Worm (Caenorhabditis elegans) whole organism, L2 larva: ENCODE results near the gene nhr-234.

Experiments used
- C34F6.9 ChIP-seq: fragments of 150-350 bp; optimal IDR thresholded peaks from 2 replicates; lab custom pipeline; 2014; ENCODE audit warnings: missing biosample characterization, missing genetic modification characterization
- F13H6.1 ChIP-seq: sonication (generic microtip); optimal IDR thresholded peaks from 2 replicates; lab custom pipeline; 2016; ENCODE audit warnings: missing genetic modification characterization, missing compliant biosample characterization
- R02D3.7 ChIP-seq: fragments of 150-350 bp; optimal IDR thresholded peaks from 2 replicates; lab custom pipeline; 2014; ENCODE audit warnings: missing biosample characterization, missing genetic modification characterization
- ZK546.5 ChIP-seq: sonication (generic microtip); optimal IDR thresholded peaks from 2 replicates; lab custom pipeline; 2017; ENCODE audit warnings: missing biosample characterization, missing genetic modification characterization
- alr-1 ChIP-seq: fragments of 150-350 bp; optimal IDR thresholded peaks from 2 replicates; lab custom pipeline; 2014; ENCODE audit warnings: missing biosample characterization, missing genetic modification characterization
- aly-2 ChIP-seq: fragments of 150-350 bp; optimal IDR thresholded peaks from 2 replicates; lab custom pipeline; 2014; ENCODE audit warnings: missing biosample characterization, missing genetic modification characterization
- blmp-1 ChIP-seq: sonication (generic microtip); optimal IDR thresholded peaks from 2 replicates; lab custom pipeline; 2017; ENCODE audit warnings: missing genetic modification characterization, mild to moderate bottlenecking, missing compliant biosample characterization, antibody characterized with exemption, moderate library complexity; ENCODE audit not compliant: insufficient read depth
- ceh-82 ChIP-seq: fragments of 150-350 bp; optimal IDR thresholded peaks from 2 replicates; lab custom pipeline; 2014; ENCODE audit warnings: missing biosample characterization, missing genetic modification characterization
- crh-2 ChIP-seq: sonication (generic microtip); optimal IDR thresholded peaks from 2 replicates; lab custom pipeline; 2017; ENCODE audit warnings: missing biosample characterization, missing genetic modification characterization
- egl-27 ChIP-seq: sonication (generic microtip); optimal IDR thresholded peaks from 3 replicates; lab custom pipeline; 2017; ENCODE audit warnings: missing biosample characterization, missing genetic modification reagents, missing genetic modification characterization
- elt-3 ChIP-seq: sonication (generic microtip); optimal IDR thresholded peaks from 2 replicates; lab custom pipeline; 2017; ENCODE audit warnings: missing biosample characterization, missing genetic modification characterization
- fos-1 ChIP-seq: fragments of 150-350 bp; optimal IDR thresholded peaks from 2 replicates; lab custom pipeline; 2014; ENCODE audit warnings: missing biosample characterization, missing genetic modification characterization
- gmeb-1 ChIP-seq: fragments of 150-350 bp; optimal IDR thresholded peaks from 2 replicates; lab custom pipeline; 2014; ENCODE audit warnings: missing biosample characterization, missing genetic modification characterization
- lin-11 ChIP-seq: fragments of 150-350 bp; sonication (generic microtip); optimal IDR thresholded peaks from 2 replicates; lab custom pipeline; 2014; ENCODE audit warnings: missing biosample characterization, missing genetic modification characterization, inconsistent platforms, mixed read lengths
- lin-39 ChIP-seq: fragments of 150-350 bp; optimal IDR thresholded peaks from 2 replicates; lab custom pipeline; 2014; ENCODE audit warnings: missing biosample characterization, missing genetic modification reagents, missing genetic modification characterization
- lsy-2 ChIP-seq, 2 experiments: fragments of 150-350 bp in 1 of 2; sonication (generic microtip) in 1 of 2; optimal IDR thresholded peaks; 2 replicates each; lab custom pipeline; 2014 to 2017; ENCODE audit warnings: missing biosample characterization in 2 of 2, missing genetic modification characterization in 2 of 2
- mab-5 ChIP-seq: fragments of 150-350 bp; optimal IDR thresholded peaks from 2 replicates; lab custom pipeline; 2014; ENCODE audit warnings: missing biosample characterization, missing genetic modification characterization
- mdl-1 ChIP-seq, 2 experiments: fragments of 150-350 bp in 1 of 2; sonication (generic microtip) in 1 of 2; optimal IDR thresholded peaks; 2 replicates each; lab custom pipeline; 2017; ENCODE audit warnings: missing biosample characterization in 2 of 2, missing genetic modification characterization in 2 of 2
- nhr-11 ChIP-seq: fragments of 150-350 bp; optimal IDR thresholded peaks from 2 replicates; lab custom pipeline; 2014; ENCODE audit warnings: missing biosample characterization, missing genetic modification characterization
- nhr-12 ChIP-seq: fragments of 150-350 bp; optimal IDR thresholded peaks from 2 replicates; lab custom pipeline; 2014; ENCODE audit warnings: missing biosample characterization, missing genetic modification characterization
- nhr-129 ChIP-seq: fragments of 150-350 bp; optimal IDR thresholded peaks from 2 replicates; lab custom pipeline; 2014; ENCODE audit warnings: missing biosample characterization, missing genetic modification characterization
- nhr-21 ChIP-seq: fragments of 150-350 bp; optimal IDR thresholded peaks from 2 replicates; lab custom pipeline; 2014; ENCODE audit warnings: missing biosample characterization, missing genetic modification characterization
- nhr-23 ChIP-seq: fragments of 150-350 bp; optimal IDR thresholded peaks from 2 replicates; lab custom pipeline; 2014; ENCODE audit warnings: missing biosample characterization, missing genetic modification reagents, missing genetic modification characterization
- nhr-237 ChIP-seq: fragments of 150-350 bp; optimal IDR thresholded peaks from 2 replicates; lab custom pipeline; 2014; ENCODE audit warnings: missing biosample characterization, missing genetic modification characterization
- nhr-25 ChIP-seq: fragments of 150-350 bp; sonication (generic microtip); optimal IDR thresholded peaks from 3 replicates; lab custom pipeline; 2014; ENCODE audit warnings: missing biosample characterization, missing genetic modification characterization
- peb-1 ChIP-seq: fragments of 150-350 bp; optimal IDR thresholded peaks from 2 replicates; lab custom pipeline; 2014; ENCODE audit warnings: missing biosample characterization, missing genetic modification characterization
- sem-4 ChIP-seq: fragments of 150-350 bp; optimal IDR thresholded peaks from 2 replicates; lab custom pipeline; 2014; ENCODE audit warnings: missing biosample characterization, missing genetic modification reagents, missing genetic modification characterization
- skn-1 ChIP-seq: sonication (generic microtip); optimal IDR thresholded peaks from 2 replicates; lab custom pipeline; 2017; ENCODE audit warnings: missing biosample characterization, missing genetic modification characterization
- sma-3 ChIP-seq: sonication (generic microtip); optimal IDR thresholded peaks from 2 replicates; lab custom pipeline; 2016; ENCODE audit warnings: missing genetic modification reagents, missing genetic modification characterization, missing compliant biosample characterization
- sma-9 ChIP-seq, 2 experiments: fragments of 150-350 bp in 1 of 2; sonication (generic microtip) in 1 of 2; optimal IDR thresholded peaks; 2 replicates each; lab custom pipeline; 2014 to 2016; ENCODE audit warnings: missing genetic modification characterization in 2 of 2, mild to moderate bottlenecking in 1 of 2, missing biosample characterization in 1 of 2, missing compliant biosample characterization in 1 of 2, missing genetic modification reagents in 1 of 2, moderate library complexity in 1 of 2
- snpc-4 ChIP-seq: fragments of 150-350 bp; optimal IDR thresholded peaks from 2 replicates; lab custom pipeline; 2014; ENCODE audit warnings: missing biosample characterization, missing genetic modification characterization
- unc-39 ChIP-seq: fragments of 150-350 bp; optimal IDR thresholded peaks from 2 replicates; lab custom pipeline; 2014; ENCODE audit warnings: missing biosample characterization, missing genetic modification characterization
- zag-1 ChIP-seq: fragments of 150-350 bp; optimal IDR thresholded peaks from 2 replicates; lab custom pipeline; 2014; ENCODE audit warnings: missing biosample characterization, missing genetic modification characterization
- ztf-11 ChIP-seq: sonication (generic microtip); optimal IDR thresholded peaks from 2 replicates; lab custom pipeline; 2017; ENCODE audit warnings: missing biosample characterization, missing genetic modification characterization
- ztf-4 ChIP-seq: fragments of 150-350 bp; optimal IDR thresholded peaks from 2 replicates; lab custom pipeline; 2014; ENCODE audit warnings: missing biosample characterization, missing genetic modification characterization

Gene nhr-234

ce11 chrII:12608653-12609052 lies 27.8 kb upstream of the nhr-234 start, which contains the start of gene Y38E10A.9:
TSS of gene Y38E10A.9 (plus strand) at chrII:12608953.
- TF ChIP-seq nhr-11 (tag; lab: Kevin White, UChicago), result no peak

- no peak for TF ChIP-seq F13H6.1 (tag; lab: Kevin White, UChicago)
- TF ChIP-seq, all 48 proteins: peak for 0
Measured at ce11 chrII:12612218-12612617, 24.3 kb upstream of the nhr-234 start, which contains the start of gene nspe-4. TSS of gene nspe-4 (plus strand) at chrII:12612518.

- TF ChIP-seq peb-1 (tag; lab: Kevin White, UChicago) (no peak), sma-3 (GFP tag; lab: Kevin White, UChicago) (peak; percentile 42), sma-9 (GFP tag; optimal IDR thresholded peaks at IDR 0.05; lab: Kevin White, UChicago) (peak; percentile 94), sma-9 (tag; optimal IDR thresholded peaks at IDR 0.05; lab: Kevin White, UChicago) (no peak), snpc-4 (no peak)
Measured at ce11 chrII:12615413-12615812, 21.1 kb upstream of the nhr-234 start.

- TF ChIP-seq mdl-1 (tag; optimal IDR thresholded peaks at IDR 0.05; lab: Kevin White, UChicago), result no peak
- no peak for TF ChIP-seq sem-4 (tag; lab: Kevin White, UChicago)
- TF ChIP-seq ceh-82 (tag; lab: Kevin White, UChicago), result no peak
- TF ChIP-seq ztf-4, result no peak
- TF ChIP-seq nhr-237 (tag; lab: Kevin White, UChicago), result no peak
- no peak for TF ChIP-seq F13H6.1 (tag; lab: Kevin White, UChicago)
- TF ChIP-seq alr-1 (tag; lab: Kevin White, UChicago), result no peak
- TF ChIP-seq ZK546.5 (tag; lab: Kevin White, UChicago), result no peak
- no peak for TF ChIP-seq nhr-129 (tag; lab: Kevin White, UChicago)
- TF ChIP-seq snpc-4, result no peak
- TF ChIP-seq fos-1 (tag; lab: Kevin White, UChicago), result no peak
- TF ChIP-seq nhr-23 (tag; lab: Kevin White, UChicago), result no peak
- TF ChIP-seq, all 48 proteins: peak for 0
Measured at ce11 chrII:12616081-12616480, 20.4 kb upstream of the nhr-234 start, which contains the start of gene nspe-6. TSS of gene nspe-6 (minus strand) at chrII:12616181.

- TF ChIP-seq nhr-237 (tag; lab: Kevin White, UChicago) (no peak), crh-2 (tag; lab: Kevin White, UChicago) (no peak), elt-3 (tag; lab: Kevin White, UChicago) (no peak), nhr-21 (tag; lab: Kevin White, UChicago) (no peak), sma-9 (GFP tag; optimal IDR thresholded peaks at IDR 0.05; lab: Kevin White, UChicago) (no peak), sma-9 (tag; optimal IDR thresholded peaks at IDR 0.05; lab: Kevin White, UChicago) (no peak)
Measured at ce11 chrII:12617586-12617985, 18.9 kb upstream of the nhr-234 start, which contains the start of gene nspe-3. TSS of gene nspe-3 (plus strand) at chrII:12617886.

ce11 chrII:12619288-12619687 lies 17.2 kb upstream of the nhr-234 start, which contains the start of gene nspe-2:
TSS of gene nspe-2 (minus strand) at chrII:12619388.
- TF ChIP-seq sma-9 (GFP tag; optimal IDR thresholded peaks at IDR 0.05; lab: Kevin White, UChicago) (no peak), sma-9 (tag; optimal IDR thresholded peaks at IDR 0.05; lab: Kevin White, UChicago) (no peak), egl-27 (tag; lab: Kevin White, UChicago) (no peak), ztf-4 (no peak)

- TF ChIP-seq ztf-4, result no peak
Measured at ce11 chrII:12620764-12621163, 15.7 kb upstream of the nhr-234 start, which contains the start of gene nspe-1. TSS of gene nspe-1 (minus strand) at chrII:12620864.

- TF ChIP-seq unc-39 (tag; lab: Kevin White, UChicago), result no peak
- no peak for TF ChIP-seq ztf-11 (tag; lab: Kevin White, UChicago)
- no peak for TF ChIP-seq sem-4 (tag; lab: Kevin White, UChicago)
- TF ChIP-seq nhr-11 (tag; lab: Kevin White, UChicago), result no peak
- no peak for TF ChIP-seq C34F6.9 (tag; lab: Kevin White, UChicago)
- TF ChIP-seq lin-39 (tag; lab: Kevin White, UChicago), result no peak
- peak; percentile 10 for TF ChIP-seq fos-1 (tag; lab: Kevin White, UChicago)
- TF ChIP-seq lin-11 (tag; lab: Kevin White, UChicago), result no peak
- TF ChIP-seq R02D3.7 (tag; lab: Kevin White, UChicago), result no peak
- no peak for TF ChIP-seq lsy-2 (tag; optimal IDR thresholded peaks at IDR 0.05; lab: Kevin White, UChicago)
- TF ChIP-seq mab-5 (tag; lab: Kevin White, UChicago), result no peak
- TF ChIP-seq nhr-129 (tag; lab: Kevin White, UChicago), result peak; percentile 46
- no peak for TF ChIP-seq aly-2
- no peak for TF ChIP-seq ztf-4
- no peak for TF ChIP-seq nhr-12 (tag; lab: Kevin White, UChicago)
- no peak for TF ChIP-seq blmp-1 (tag; lab: Kevin White, UChicago)
- no peak for TF ChIP-seq F13H6.1 (tag; lab: Kevin White, UChicago)
- TF ChIP-seq nhr-25 (tag; lab: Kevin White, UChicago), result peak; percentile 68
- no peak for TF ChIP-seq crh-2 (tag; lab: Kevin White, UChicago)
- peak; percentile 50 for TF ChIP-seq gmeb-1
- no peak for TF ChIP-seq ZK546.5 (tag; lab: Kevin White, UChicago)
- TF ChIP-seq mdl-1 (tag; optimal IDR thresholded peaks at IDR 0.05; lab: Kevin White, UChicago), result peak; percentile 30 to 41
- no peak for TF ChIP-seq zag-1 (tag; lab: Kevin White, UChicago)
- no peak for TF ChIP-seq skn-1 (tag; lab: Kevin White, UChicago)
Measured at ce11 chrII:12621908-12622566, 14.4 kb upstream of the nhr-234 start, which contains the start of gene nspe-8. TSS of gene nspe-8 (minus strand) at chrII:12621958.
